Worm (Caenorhabditis elegans) whole organism, L3 larva: ENCODE measurements around the gene ckb-3.

Source experiments
- aly-2 ChIP-seq: fragments of 150-350 bp; optimal IDR thresholded peaks from 2 replicates; lab custom pipeline; 2014; ENCODE audit warnings: missing biosample characterization, missing genetic modification characterization
- elt-2 ChIP-seq: sonication (generic microtip); optimal IDR thresholded peaks from 2 replicates; lab custom pipeline; 2016; ENCODE audit warnings: missing genetic modification reagents, mild to moderate bottlenecking, missing genetic modification characterization, missing compliant biosample characterization
- elt-3 ChIP-seq, 3 experiments: fragments of 150-350 bp in 1 of 3; sonication (generic microtip) in 2 of 3; optimal IDR thresholded peaks; 2 replicates in 2 of 3; 4 replicates in 1 of 3; lab custom pipeline; 2014 to 2017; ENCODE audit warnings: missing biosample characterization in 3 of 3, missing genetic modification characterization in 3 of 3
- jun-1 ChIP-seq: fragments of 150-350 bp; optimal IDR thresholded peaks from 2 replicates; lab custom pipeline; 2014; ENCODE audit warnings: missing biosample characterization, missing genetic modification reagents, missing genetic modification characterization
- nhr-237 ChIP-seq: fragments of 150-350 bp; optimal IDR thresholded peaks from 2 replicates; lab custom pipeline; 2014; ENCODE audit warnings: missing biosample characterization, missing genetic modification characterization
- nhr-67 ChIP-seq: fragments of 150-350 bp; optimal IDR thresholded peaks from 2 replicates; lab custom pipeline; 2014; ENCODE audit warnings: missing biosample characterization, missing genetic modification characterization
- nhr-77 ChIP-seq: fragments of 150-350 bp; optimal IDR thresholded peaks from 2 replicates; lab custom pipeline; 2014; ENCODE audit warnings: missing biosample characterization, missing genetic modification characterization
- pqm-1 ChIP-seq: fragments of 150-350 bp; optimal IDR thresholded peaks from 2 replicates; lab custom pipeline; 2017; ENCODE audit warnings: missing biosample characterization, missing genetic modification characterization, inconsistent platforms
- snpc-4 ChIP-seq: fragments of 150-350 bp; optimal IDR thresholded peaks from 2 replicates; lab custom pipeline; 2014; ENCODE audit warnings: missing biosample characterization, missing genetic modification characterization
- tbx-2 ChIP-seq: sonication (generic microtip); optimal IDR thresholded peaks from 2 replicates; lab custom pipeline; 2016; ENCODE audit warnings: mild to moderate bottlenecking, missing genetic modification characterization, missing compliant biosample characterization
- unc-62 ChIP-seq: fragments of 150-350 bp; sonication (generic microtip); optimal IDR thresholded peaks from 4 replicates; lab custom pipeline; 2014; ENCODE audit warnings: missing biosample characterization, missing genetic modification reagents, missing genetic modification characterization
- ztf-11 ChIP-seq: fragments of 150-350 bp; optimal IDR thresholded peaks from 2 replicates; lab custom pipeline; 2014; ENCODE audit warnings: missing biosample characterization, missing genetic modification characterization

ce11 chrIII:4323120-4323519 lies 47.6 kb upstream of the ckb-3 start:
- TF ChIP-seq aly-2 (no peak), tbx-2 (tag; lab: Kevin White, UChicago) (no peak), ztf-11 (no peak), unc-62 (no peak), elt-3 (tag; optimal IDR thresholded peaks at IDR 0.05; lab: Kevin White, UChicago) (no peak), snpc-4 (tag; lab: Kevin White, UChicago) (peak; percentile 16), nhr-77 (tag; lab: Kevin White, UChicago) (no peak), jun-1 (no peak), nhr-237 (no peak), elt-2 (tag; lab: Kevin White, UChicago) (no peak), nhr-67 (no peak), pqm-1 (tag; lab: Kevin White, UChicago) (no peak)
